Worm (Caenorhabditis elegans): Measurements from ENCODE around the gene ztf-22.
A peak's percentile ranks its signal among the peaks of the same experiment; 100 is the strongest.

ztf-22 gene

ce11 chrII:13298534-13298933, 12.9 kb upstream of the ztf-22 start:
- TF ChIP-seq ces-1 (GFP tag; optimal IDR thresholded peaks at IDR 0.05) (no peak), unc-62 (GFP tag; optimal IDR thresholded peaks at IDR 0.05) (no peak), nhr-28 (tag; optimal IDR thresholded peaks at IDR 0.05) (no peak), unc-120 (tag; optimal IDR thresholded peaks at IDR 0.05; ENCODE audit: poor library complexity, severe bottlenecking) (no peak), zip-8 (tag; optimal IDR thresholded peaks at IDR 0.05) (no peak), nhr-2 (tag; optimal IDR thresholded peaks at IDR 0.05) (no peak), ceh-43 (GFP tag; optimal IDR thresholded peaks at IDR 0.05) (no peak), bed-3 (GFP tag; optimal IDR thresholded peaks at IDR 0.05) (no peak), mls-2 (tag; optimal IDR thresholded peaks at IDR 0.05) (no peak), snpc-4 (tag; optimal IDR thresholded peaks at IDR 0.05) (no peak), blmp-1 (tag; optimal IDR thresholded peaks at IDR 0.05) (no peak), hlh-1 (tag; optimal IDR thresholded peaks at IDR 0.05) (no peak), lsy-2 (tag; optimal IDR thresholded peaks at IDR 0.05) (no peak), nhr-237 (tag; optimal IDR thresholded peaks at IDR 0.05) (no peak)

ce11 chrII:13297935-13298334, 12.3 kb upstream of the ztf-22 start:
- no peak for TF ChIP-seq ceh-39 (tag; optimal IDR thresholded peaks at IDR 0.05)

- no peak for TF ChIP-seq mep-1 (tag; optimal IDR thresholded peaks at IDR 0.05)
- TF ChIP-seq nhr-12 (tag; optimal IDR thresholded peaks at IDR 0.05), result no peak
- no peak for TF ChIP-seq ham-2 (GFP tag; optimal IDR thresholded peaks at IDR 0.05)
- no peak for TF ChIP-seq blmp-1 (tag; optimal IDR thresholded peaks at IDR 0.05)
- TF ChIP-seq bed-3 (GFP tag; optimal IDR thresholded peaks at IDR 0.05), result no peak
- no peak for TF ChIP-seq elt-3 (tag; optimal IDR thresholded peaks at IDR 0.05)
Measured at ce11 chrII:13297283-13297682, 11.7 kb upstream of the ztf-22 start.

- TF ChIP-seq elt-1 (tag; optimal IDR thresholded peaks at IDR 0.05; ENCODE audit: borderline replicate concordance, insufficient read depth) (peak; percentile 40), ham-2 (GFP tag; optimal IDR thresholded peaks at IDR 0.05) (no peak), cnd-1 (tag; optimal IDR thresholded peaks at IDR 0.05) (no peak), ceh-43 (GFP tag; optimal IDR thresholded peaks at IDR 0.05) (no peak), M03D4.4 (tag; optimal IDR thresholded peaks at IDR 0.05) (no peak), hlh-1 (tag; optimal IDR thresholded peaks at IDR 0.05) (no peak), lsy-2 (tag; optimal IDR thresholded peaks at IDR 0.05) (no peak)
Measured at ce11 chrII:13293502-13293901, 7.9 kb upstream of the ztf-22 start.

ce11 chrII:13292913-13293312, 7.3 kb upstream of the ztf-22 start:
- TF ChIP-seq elt-1 (tag; optimal IDR thresholded peaks at IDR 0.05; ENCODE audit: borderline replicate concordance, insufficient read depth), result peak; percentile 94
- no peak for TF ChIP-seq unc-120 (tag; optimal IDR thresholded peaks at IDR 0.05; ENCODE audit: poor library complexity, severe bottlenecking)
- TF ChIP-seq flh-1 (GFP tag; optimal IDR thresholded peaks at IDR 0.05), result no peak

- peak; percentile 60 for TF ChIP-seq nhr-237 (tag; optimal IDR thresholded peaks at IDR 0.05)
- no peak for TF ChIP-seq lin-32 (GFP tag; optimal IDR thresholded peaks at IDR 0.05)
- TF ChIP-seq ceh-83 (GFP tag; optimal IDR thresholded peaks at IDR 0.05), result no peak
- TF ChIP-seq flh-1 (GFP tag; optimal IDR thresholded peaks at IDR 0.05), result no peak
- peak; percentile 46 for TF ChIP-seq M03D4.4 (tag; optimal IDR thresholded peaks at IDR 0.05)
- no peak for TF ChIP-seq ces-1 (GFP tag; optimal IDR thresholded peaks at IDR 0.05)
- TF ChIP-seq elt-1 (tag; optimal IDR thresholded peaks at IDR 0.05; ENCODE audit: borderline replicate concordance, insufficient read depth), result peak; percentile 69
- TF ChIP-seq ceh-43 (GFP tag; optimal IDR thresholded peaks at IDR 0.05), result no peak
- no peak for TF ChIP-seq sem-2 (GFP tag; optimal IDR thresholded peaks at IDR 0.05)
- TF ChIP-seq nhr-28 (tag; optimal IDR thresholded peaks at IDR 0.05), result no peak
- peak; percentile 34 for TF ChIP-seq drap-1 (GFP tag; optimal IDR thresholded peaks at IDR 0.05)
- peak; percentile 65 for TF ChIP-seq cnd-1 (tag; optimal IDR thresholded peaks at IDR 0.05)
- no peak for TF ChIP-seq elt-3 (tag; optimal IDR thresholded peaks at IDR 0.05)
- no peak for TF ChIP-seq ceh-39 (tag; optimal IDR thresholded peaks at IDR 0.05)
- TF ChIP-seq nhr-76 (tag; optimal IDR thresholded peaks at IDR 0.05), result no peak
- TF ChIP-seq zip-8 (tag; optimal IDR thresholded peaks at IDR 0.05), result no peak
- TF ChIP-seq unc-120 (tag; optimal IDR thresholded peaks at IDR 0.05; ENCODE audit: poor library complexity, severe bottlenecking), result peak; percentile 72
- peak; percentile 21 for TF ChIP-seq sptf-1 (tag; optimal IDR thresholded peaks at IDR 0.05)
- TF ChIP-seq snpc-4 (tag; optimal IDR thresholded peaks at IDR 0.05), result no peak
- peak; percentile 83 for TF ChIP-seq ham-2 (GFP tag; optimal IDR thresholded peaks at IDR 0.05)
- peak; percentile 81 for TF ChIP-seq nhr-2 (tag; optimal IDR thresholded peaks at IDR 0.05)
- peak; percentile 52 for TF ChIP-seq tbx-8 (GFP tag; optimal IDR thresholded peaks at IDR 0.05)
- peak; percentile 68 for TF ChIP-seq mls-2 (tag; optimal IDR thresholded peaks at IDR 0.05)
- TF ChIP-seq blmp-1 (tag; optimal IDR thresholded peaks at IDR 0.05), result no peak
- TF ChIP-seq mab-5 (tag; optimal IDR thresholded peaks at IDR 0.05), result no peak
- TF ChIP-seq mep-1 (tag; optimal IDR thresholded peaks at IDR 0.05), result peak; percentile 24
- TF ChIP-seq ztf-11 (tag; optimal IDR thresholded peaks at IDR 0.05), result no peak
- peak; percentile 19 for TF ChIP-seq lin-13 (tag; optimal IDR thresholded peaks at IDR 0.05)
- no peak for TF ChIP-seq lsy-2 (tag; optimal IDR thresholded peaks at IDR 0.05)
- no peak for TF ChIP-seq pha-4 (tag; optimal IDR thresholded peaks at IDR 0.05)
- no peak for TF ChIP-seq bed-3 (GFP tag; optimal IDR thresholded peaks at IDR 0.05)
- TF ChIP-seq unc-39 (tag; optimal IDR thresholded peaks at IDR 0.05), result no peak
- peak; percentile 91 for TF ChIP-seq hlh-1 (tag; optimal IDR thresholded peaks at IDR 0.05)
- peak; percentile 63 for TF ChIP-seq unc-62 (GFP tag; optimal IDR thresholded peaks at IDR 0.05)
- TF ChIP-seq nhr-12 (tag; optimal IDR thresholded peaks at IDR 0.05), result no peak
Measured at ce11 chrII:13291406-13292124, 5.9 kb upstream of the ztf-22 start.

All from whole organism, mixed stage, embryonic.